Worm (Caenorhabditis elegans) whole organism, L4/young adult: Measurements from ENCODE around the gene tag-123.

ENCODE experiments used
- dao-5 ChIP-seq: sonication (generic microtip); optimal IDR thresholded peaks from 2 replicates; lab custom pipeline; 2016; ENCODE audit warnings: missing genotype, missing genetic modification characterization, moderate library complexity, missing compliant biosample characterization
- him-1 ChIP-seq: sonication (generic microtip); optimal IDR thresholded peaks from 2 replicates; lab custom pipeline; 2016; ENCODE audit warnings: missing genotype, missing genetic modification reagents, missing genetic modification characterization, missing compliant biosample characterization

DNA sequence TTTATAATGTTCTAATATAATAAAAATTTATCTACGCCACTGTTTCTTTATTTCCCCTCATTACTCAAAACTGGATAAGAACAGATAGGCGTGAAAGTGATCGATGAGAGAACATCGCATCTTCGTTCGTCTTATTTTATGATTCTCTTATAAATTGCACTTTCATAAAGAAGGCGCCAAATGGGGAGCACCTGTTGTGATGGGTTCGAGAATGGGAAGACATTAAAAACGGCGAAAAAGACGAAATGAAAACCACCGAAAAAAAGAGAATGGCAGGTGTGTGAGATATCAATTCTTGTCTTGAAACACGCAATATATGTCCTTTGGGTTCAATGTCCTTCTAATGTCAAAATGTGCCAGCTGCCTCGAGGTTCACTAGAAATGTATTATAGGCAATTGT lies 27.6 kb downstream of the tag-123 start:
- TF ChIP-seq him-1 (tag; lab: Kevin White, UChicago) (no peak), dao-5 (tag; lab: Kevin White, UChicago) (no peak)
